Worm (Caenorhabditis elegans) whole organism, young adult: ENCODE measurements around the gene ZK84.4.

Experiments
- C06A6.2 ChIP-seq: fragments of 200-800 bp; sonication (Bioruptor generic); conservative IDR thresholded peaks from 2 replicates; pipeline ENCODE4 v1.3.6; 2022; ENCODE audit warnings: missing genetic modification characterization, missing compliant biosample characterization
- F10E7.11 ChIP-seq: sonication (generic microtip); optimal IDR thresholded peaks from 2 replicates; lab custom pipeline; 2017; ENCODE audit warnings: mild to moderate bottlenecking, missing genetic modification characterization, moderate library complexity, missing compliant biosample characterization
- F33H1.4 ChIP-seq: fragments of 200-800 bp; sonication (Bioruptor generic); IDR thresholded peaks from 2 replicates; pipeline ENCODE4 v1.3.6; 2022; ENCODE audit warnings: missing genetic modification reagents, missing genetic modification characterization, missing compliant biosample characterization
- F37B4.10 ChIP-seq: fragments of 200-800 bp; sonication (Bioruptor generic); IDR thresholded peaks from 2 replicates; pipeline ENCODE4 v1.3.6; 2022; ENCODE audit warnings: missing genetic modification characterization, missing compliant biosample characterization
- F57C9.4 ChIP-seq: sonication (generic microtip); optimal IDR thresholded peaks from 2 replicates; lab custom pipeline; 2017; ENCODE audit warnings: mild to moderate bottlenecking, missing genetic modification characterization, missing compliant biosample characterization
- K12H6.12 ChIP-seq: fragments of 200-800 bp; sonication (Bioruptor generic); optimal IDR thresholded peaks from 2 replicates; lab custom pipeline; 2018; ENCODE audit warnings: mild to moderate bottlenecking, missing genetic modification characterization, missing compliant biosample characterization
- Y53G8AR.9 ChIP-seq: fragments of 200-800 bp; sonication (Bioruptor generic); conservative IDR thresholded peaks from 2 replicates; pipeline ENCODE4 v1.3.6; 2022; ENCODE audit warnings: missing genetic modification reagents, missing genetic modification characterization, missing compliant biosample characterization
- ama-1 ChIP-seq, 3 experiments: fragments of 150-350 bp in 1 of 3; sonication (generic microtip) in 2 of 3; optimal IDR thresholded peaks; 2 replicates each; lab custom pipeline; 2014 to 2018; ENCODE audit warnings: missing biosample characterization in 2 of 3, missing genetic modification characterization in 2 of 3, missing genetic modification reagents in 2 of 3
- aptf-2 ChIP-seq: fragments of 200-800 bp; sonication (Bioruptor generic); conservative IDR thresholded peaks from 2 replicates; pipeline ENCODE4 v1.3.6; 2022; ENCODE audit warnings: missing genetic modification reagents, missing genetic modification characterization, missing compliant biosample characterization
- atf-7 ChIP-seq: sonication (generic microtip); optimal IDR thresholded peaks from 2 replicates; lab custom pipeline; 2017; ENCODE audit warnings: mild to moderate bottlenecking, missing genetic modification characterization, missing compliant biosample characterization
- attf-3 ChIP-seq: fragments of 200-800 bp; sonication (Bioruptor generic); conservative IDR thresholded peaks from 2 replicates; pipeline ENCODE4 v1.3.6; 2022; ENCODE audit warnings: missing genetic modification reagents, missing genetic modification characterization, missing compliant biosample characterization
- bed-1 ChIP-seq: fragments of 200-800 bp; sonication (Bioruptor generic); IDR thresholded peaks from 2 replicates; pipeline ENCODE4 v1.3.6; 2022; ENCODE audit warnings: missing genetic modification reagents, missing genetic modification characterization, missing compliant biosample characterization
- ccch-3 ChIP-seq: fragments of 200-800 bp; sonication (Bioruptor generic); optimal IDR thresholded peaks from 2 replicates; lab custom pipeline; 2018; ENCODE audit warnings: mild to moderate bottlenecking, missing genetic modification characterization, missing compliant biosample characterization
- cebp-1 ChIP-seq, 2 experiments: fragments of 200-800 bp in 1 of 2; sonication (Bioruptor generic) in 1 of 2; sonication (generic microtip) in 1 of 2; IDR thresholded peaks in 1 of 2; optimal IDR thresholded peaks in 1 of 2; 2 replicates each; pipeline versions ENCODE4 v1.3.6 to Lab custom; 2017 to 2022; ENCODE audit warnings: missing compliant biosample characterization in 2 of 2, missing genetic modification characterization in 2 of 2, mild to moderate bottlenecking in 1 of 2, missing genetic modification reagents in 1 of 2, moderate library complexity in 1 of 2
- cebp-2 ChIP-seq: fragments of 200-800 bp; sonication (Bioruptor generic); IDR thresholded peaks from 2 replicates; pipeline ENCODE4 v1.3.6; 2022; ENCODE audit warnings: missing genetic modification characterization, missing compliant biosample characterization
- ceh-100 ChIP-seq: fragments of 200-800 bp; sonication (Bioruptor generic); IDR thresholded peaks from 2 replicates; pipeline ENCODE4 v1.3.6; 2022; ENCODE audit warnings: missing genetic modification reagents, missing genetic modification characterization, missing compliant biosample characterization
- chd-7 ChIP-seq: sonication (generic microtip); optimal IDR thresholded peaks from 2 replicates; lab custom pipeline; 2016; ENCODE audit warnings: mild to moderate bottlenecking, missing genetic modification characterization, moderate library complexity, missing compliant biosample characterization
- dpff-1 ChIP-seq: sonication (generic microtip); optimal IDR thresholded peaks from 2 replicates; lab custom pipeline; 2017; ENCODE audit warnings: mild to moderate bottlenecking, missing genetic modification characterization, missing compliant biosample characterization
- efl-1 ChIP-seq: fragments of 150-350 bp; optimal IDR thresholded peaks from 2 replicates; lab custom pipeline; 2014; ENCODE audit warnings: missing biosample characterization, missing genetic modification reagents, missing genetic modification characterization
- fkh-3 ChIP-seq: sonication (generic microtip); optimal IDR thresholded peaks from 2 replicates; lab custom pipeline; 2016; ENCODE audit warnings: mild to moderate bottlenecking, missing genetic modification characterization, missing compliant biosample characterization
- hlh-12 ChIP-seq: sonication (generic microtip); optimal IDR thresholded peaks from 2 replicates; lab custom pipeline; 2016; ENCODE audit warnings: missing genetic modification characterization, missing compliant biosample characterization
- hmg-1.2 ChIP-seq: fragments of 200-800 bp; sonication (Bioruptor generic); IDR thresholded peaks from 2 replicates; pipeline ENCODE4 v1.3.6; 2022; ENCODE audit warnings: missing genetic modification reagents, missing genetic modification characterization, missing compliant biosample characterization
- hmg-20 ChIP-seq: fragments of 200-800 bp; sonication (Bioruptor generic); IDR thresholded peaks from 2 replicates; pipeline ENCODE4 v1.3.6; 2022; ENCODE audit warnings: missing genetic modification reagents, missing genetic modification characterization, missing compliant biosample characterization
- hrde-1 ChIP-seq: sonication (generic microtip); optimal IDR thresholded peaks from 2 replicates; lab custom pipeline; 2016; ENCODE audit warnings: missing genetic modification characterization, mild to moderate bottlenecking, missing compliant biosample characterization, moderate library complexity, missing genotype, missing genetic modification reagents, borderline replicate concordance
- hsf-1 ChIP-seq: fragments of 200-800 bp; sonication (Bioruptor generic); IDR thresholded peaks from 2 replicates; pipeline ENCODE4 v1.3.6; 2022; ENCODE audit warnings: missing genetic modification reagents, missing genetic modification characterization, missing compliant biosample characterization
- lag-1 ChIP-seq: fragments of 200-800 bp; sonication (Bioruptor generic); IDR thresholded peaks from 2 replicates; pipeline ENCODE4 v1.3.6; 2022; ENCODE audit warnings: missing genetic modification reagents, missing genetic modification characterization, missing compliant biosample characterization
- let-526 ChIP-seq: fragments of 200-800 bp; sonication (Bioruptor generic); IDR thresholded peaks from 2 replicates; pipeline ENCODE4 v1.3.6; 2022; ENCODE audit warnings: missing genetic modification reagents, missing genetic modification characterization, missing compliant biosample characterization
- let-607 ChIP-seq, 2 experiments: fragments of 200-800 bp in 1 of 2; sonication (Bioruptor generic) in 1 of 2; sonication (generic microtip) in 1 of 2; optimal IDR thresholded peaks; 2 replicates each; lab custom pipeline; 2016 to 2018; ENCODE audit warnings: mild to moderate bottlenecking in 2 of 2, missing compliant biosample characterization in 2 of 2, missing genetic modification characterization in 2 of 2, moderate library complexity in 2 of 2, missing genotype in 1 of 2
- lin-35 ChIP-seq, 3 experiments: fragments of 150-350 bp in 2 of 3; sonication (generic microtip) in 1 of 3; optimal IDR thresholded peaks; 2 replicates each; lab custom pipeline; 2014 to 2018; ENCODE audit warnings: missing biosample characterization in 3 of 3, missing genetic modification characterization in 3 of 3, missing genetic modification reagents in 3 of 3
- lin-40 ChIP-seq: sonication (generic microtip); optimal IDR thresholded peaks from 2 replicates; lab custom pipeline; 2016; ENCODE audit warnings: missing genetic modification characterization, mild to moderate bottlenecking, missing compliant biosample characterization, missing genotype, missing genetic modification reagents
- lsl-1 ChIP-seq: fragments of 200-800 bp; sonication (Bioruptor generic); optimal IDR thresholded peaks from 2 replicates; lab custom pipeline; 2018; ENCODE audit warnings: mild to moderate bottlenecking, missing genetic modification characterization, moderate library complexity, missing compliant biosample characterization
- lsy-27 ChIP-seq: sonication (generic microtip); optimal IDR thresholded peaks from 2 replicates; lab custom pipeline; 2017; ENCODE audit warnings: missing genetic modification characterization, mild to moderate bottlenecking, missing compliant biosample characterization, antibody characterized with exemption, missing genotype, borderline replicate concordance; ENCODE audit not compliant: insufficient read depth
- madf-10 ChIP-seq: sonication (generic microtip); optimal IDR thresholded peaks from 2 replicates; lab custom pipeline; 2016; ENCODE audit warnings: mild to moderate bottlenecking, missing genetic modification characterization, missing compliant biosample characterization
- mes-4 ChIP-seq: sonication (generic microtip); optimal IDR thresholded peaks from 2 replicates; lab custom pipeline; 2016; ENCODE audit warnings: missing genotype, missing genetic modification characterization, missing compliant biosample characterization
- nfya-1 ChIP-seq: sonication (generic microtip); optimal IDR thresholded peaks from 2 replicates; lab custom pipeline; 2017; ENCODE audit warnings: antibody characterized with exemption, missing compliant biosample characterization, missing genetic modification characterization, borderline replicate concordance; ENCODE audit not compliant: insufficient read depth
- nfya-2 ChIP-seq: fragments of 200-800 bp; sonication (Bioruptor generic); IDR thresholded peaks from 2 replicates; pipeline ENCODE4 v1.3.6; 2022; ENCODE audit warnings: missing genetic modification reagents, missing genetic modification characterization, missing compliant biosample characterization
- nhr-27 ChIP-seq: fragments of 200-800 bp; sonication (Bioruptor generic); optimal IDR thresholded peaks from 2 replicates; lab custom pipeline; 2018; ENCODE audit warnings: mild to moderate bottlenecking, missing genetic modification characterization, moderate library complexity, missing compliant biosample characterization
- nhr-80 ChIP-seq: sonication (generic microtip); optimal IDR thresholded peaks from 2 replicates; lab custom pipeline; 2016; ENCODE audit warnings: missing genetic modification characterization, missing compliant biosample characterization
- snpc-1.1 ChIP-seq: sonication (generic microtip); optimal IDR thresholded peaks from 2 replicates; lab custom pipeline; 2017; ENCODE audit warnings: missing genetic modification characterization, mild to moderate bottlenecking, missing compliant biosample characterization, antibody characterized with exemption, moderate library complexity, missing genotype, missing genetic modification reagents; ENCODE audit not compliant: insufficient read depth
- snpc-3.4 ChIP-seq: sonication (generic microtip); optimal IDR thresholded peaks from 2 replicates; lab custom pipeline; 2017; ENCODE audit warnings: missing genetic modification characterization, mild to moderate bottlenecking, missing compliant biosample characterization, antibody characterized with exemption, moderate library complexity, missing genotype, missing genetic modification reagents
- sptf-2 ChIP-seq: fragments of 200-800 bp; sonication (Bioruptor generic); optimal IDR thresholded peaks from 2 replicates; lab custom pipeline; 2018; ENCODE audit warnings: mild to moderate bottlenecking, missing genetic modification characterization, missing compliant biosample characterization
- tbx-9 ChIP-seq: sonication (generic microtip); optimal IDR thresholded peaks from 2 replicates; lab custom pipeline; 2016; ENCODE audit warnings: borderline replicate concordance, missing genetic modification characterization, inconsistent platforms, missing compliant biosample characterization
- xnd-1 ChIP-seq: sonication (generic microtip); optimal IDR thresholded peaks from 2 replicates; lab custom pipeline; 2016; ENCODE audit warnings: missing genotype, missing genetic modification reagents, missing genetic modification characterization, missing compliant biosample characterization
- ztf-26 ChIP-seq: sonication (generic microtip); optimal IDR thresholded peaks from 2 replicates; lab custom pipeline; 2017; ENCODE audit warnings: missing genetic modification characterization, missing compliant biosample characterization
- ztf-28 ChIP-seq: fragments of 200-800 bp; sonication (Bioruptor generic); IDR thresholded peaks from 2 replicates; pipeline ENCODE4 v1.3.6; 2022; ENCODE audit warnings: missing genetic modification reagents, missing genetic modification characterization, missing compliant biosample characterization
- ztf-6 ChIP-seq: fragments of 200-800 bp; sonication (Bioruptor generic); IDR thresholded peaks from 2 replicates; pipeline ENCODE4 v1.3.6; 2022; ENCODE audit warnings: missing genetic modification reagents, missing genetic modification characterization, missing compliant biosample characterization

Gene ZK84.4

ce11 chrII:6047639-6048159, 38.9 kb upstream of the ZK84.4 start, which contains the start of the genes R12C12.6 and ran-5 (continued):
- TF ChIP-seq let-607 (tag; optimal IDR thresholded peaks at IDR 0.05; lab: Kevin White, UChicago) (peak in 1 of 2 experiments; percentile 69), K12H6.12 (peak; percentile 23), snpc-3.4 (peak; percentile 77), lsy-27 (no peak), hlh-12 (tag; lab: Kevin White, UChicago) (no peak), bed-1 (GFP tag; lab: Robert Waterston, UW) (no peak), hmg-1.2 (peak; percentile 47; the same call in 1 of the 2 replicates), dpff-1 (tag; lab: Kevin White, UChicago) (no peak), ccch-3 (no peak), nfya-2 (GFP tag; lab: Robert Waterston, UW) (no peak), F33H1.4 (peak; percentile 56; the same call in 1 of the 2 replicates), hsf-1 (GFP tag; lab: Robert Waterston, UW) (0 out of 2 replicates have a peak, but pooled peaks have one; percentile 38), lag-1 (GFP tag; lab: Robert Waterston, UW) (no peak), xnd-1 (tag; lab: Kevin White, UChicago) (peak; percentile 66), chd-7 (peak; percentile 21), ztf-26 (no peak), sptf-2 (GFP tag; lab: Kevin White, UChicago) (no peak), Y53G8AR.9 (peak; percentile 89), nhr-80 (tag; lab: Kevin White, UChicago) (peak; percentile 46), attf-3 (GFP tag; lab: Robert Waterston, UW) (peak; percentile 62; the same call in 1 of the 2 replicates), lin-40 (peak; percentile 90), hrde-1 (tag; lab: Kevin White, UChicago) (no peak), nhr-27 (tag; lab: Kevin White, UChicago) (no peak), ztf-6 (GFP tag; lab: Robert Waterston, UW) (no peak), hmg-20 (GFP tag; lab: Robert Waterston, UW) (peak; percentile 66; the same call in 1 of the 2 replicates), nfya-1 (tag; lab: Kevin White, UChicago) (no peak), tbx-9 (tag; lab: Kevin White, UChicago) (no peak), lsl-1 (peak; percentile 72), mes-4 (tag; lab: Kevin White, UChicago) (no peak), aptf-2 (GFP tag; lab: Robert Waterston, UW) (no peak), let-526 (GFP tag; lab: Robert Waterston, UW) (no peak), madf-10 (no peak), cebp-1 (GFP tag; IDR thresholded peaks at IDR 0.05; lab: Robert Waterston, UW) (no peak), cebp-1 (tag; optimal IDR thresholded peaks at IDR 0.05; lab: Kevin White, UChicago) (peak; percentile 80), F57C9.4 (tag; lab: Kevin White, UChicago) (no peak), F10E7.11 (tag; lab: Kevin White, UChicago) (no peak), F37B4.10 (no peak), efl-1 (peak; percentile 11), lin-35 (GFP tag; optimal IDR thresholded peaks at IDR 0.05; lab: Kevin White, UChicago) (peak in 1 of 3 experiments; percentile 82), ceh-100 (GFP tag; lab: Robert Waterston, UW) (peak; percentile 70; the same call in 1 of the 2 replicates), C06A6.2 (GFP tag; lab: Robert Waterston, UW) (peak; percentile 50; the same call in 1 of the 2 replicates), cebp-2 (GFP tag; lab: Robert Waterston, UW) (0 out of 2 replicates have a peak, but pooled peaks have one; percentile 68), atf-7 (tag; lab: Kevin White, UChicago) (peak; percentile 48), snpc-1.1 (tag; lab: Kevin White, UChicago) (no peak), ama-1 (optimal IDR thresholded peaks at IDR 0.05; lab: Kevin White, UChicago) (no peak), ama-1 (GFP tag; optimal IDR thresholded peaks at IDR 0.05; lab: Kevin White, UChicago) (no peak), fkh-3 (tag; lab: Kevin White, UChicago) (no peak), ztf-28 (GFP tag; lab: Robert Waterston, UW) (no peak)
